Fruit fly (Drosophila melanogaster) whole organism, adult: ENCODE results near the gene Cp7Fc.

ENCODE experiments used
- CG11617 ChIP-seq: fragments of 200-800 bp; sonication (Bioruptor generic); optimal IDR thresholded peaks from 2 replicates; lab custom pipeline; 2017; ENCODE audit warnings: mild to moderate bottlenecking, missing biosample characterization, missing genetic modification reagents, missing genetic modification characterization
- CG12768 ChIP-seq: fragments of 200-800 bp; sonication (Bioruptor generic); optimal IDR thresholded peaks from 2 replicates; lab custom pipeline; 2017; ENCODE audit warnings: missing biosample characterization, missing genetic modification characterization, mild to moderate bottlenecking, moderate library complexity, missing genetic modification reagents
- CG14711 ChIP-seq: fragments of 200-800 bp; sonication (Bioruptor generic); optimal IDR thresholded peaks from 2 replicates; lab custom pipeline; 2018; ENCODE audit warnings: missing biosample characterization, mild to moderate bottlenecking, missing genetic modification characterization, moderate library complexity
- CG1620 ChIP-seq: fragments of 200-800 bp; sonication (Bioruptor generic); optimal IDR thresholded peaks from 2 replicates; lab custom pipeline; 2016; ENCODE audit warnings: missing biosample characterization, missing genetic modification characterization
- CG33017 ChIP-seq: fragments of 200-800 bp; sonication (Bioruptor generic); optimal IDR thresholded peaks from 2 replicates; lab custom pipeline; 2018; ENCODE audit warnings: missing biosample characterization, mild to moderate bottlenecking, missing genetic modification characterization, moderate library complexity
- CG7045 ChIP-seq: fragments of 200-800 bp; sonication (Bioruptor generic); optimal IDR thresholded peaks from 2 replicates; lab custom pipeline; 2017; ENCODE audit warnings: missing biosample characterization, mild to moderate bottlenecking, missing genetic modification characterization
- CG7101 ChIP-seq: fragments of 200-800 bp; sonication (Bioruptor generic); optimal IDR thresholded peaks from 2 replicates; lab custom pipeline; 2018; ENCODE audit warnings: missing biosample characterization, mild to moderate bottlenecking, missing genetic modification characterization, moderate library complexity
- Clk ChIP-seq: fragments of 200-800 bp; sonication (Bioruptor generic); optimal IDR thresholded peaks from 2 replicates; lab custom pipeline; 2017; ENCODE audit warnings: missing biosample characterization, missing genetic modification characterization
- Crg-1 ChIP-seq: fragments of 200-800 bp; sonication (Bioruptor generic); optimal IDR thresholded peaks from 2 replicates; lab custom pipeline; 2016; ENCODE audit warnings: missing biosample characterization, missing genetic modification characterization
- Hr96 ChIP-seq: fragments of 200-800 bp; sonication (Bioruptor generic); optimal IDR thresholded peaks from 2 replicates; lab custom pipeline; 2016; ENCODE audit warnings: missing biosample characterization, missing genetic modification characterization
- Mnt ChIP-seq: fragments of 200-800 bp; sonication (Bioruptor generic); optimal IDR thresholded peaks from 2 replicates; lab custom pipeline; 2016; ENCODE audit warnings: missing biosample characterization, mild to moderate bottlenecking, missing genetic modification characterization
- bab1 ChIP-seq: fragments of 200-800 bp; sonication (Bioruptor generic); optimal IDR thresholded peaks from 3 replicates; lab custom pipeline; 2019; ENCODE audit warnings: missing biosample characterization, mild to moderate bottlenecking, missing genetic modification characterization, moderate library complexity
- cic ChIP-seq: fragments of 200-800 bp; sonication (Bioruptor generic); optimal IDR thresholded peaks from 2 replicates; lab custom pipeline; 2017; ENCODE audit warnings: missing biosample characterization, mild to moderate bottlenecking, missing genetic modification characterization, moderate library complexity
- cnc ChIP-seq, 2 experiments: fragments of >200 bp; optimal IDR thresholded peaks; 2 replicates each; lab custom pipeline; 2017
- kay ChIP-seq: fragments of 200-800 bp; sonication (Bioruptor generic); peaks from one replicate; lab custom pipeline; 2016; ENCODE audit warnings: missing biosample characterization, missing genetic modification characterization, borderline replicate concordance
- ovo ChIP-seq: fragments of 200-800 bp; sonication (Bioruptor generic); optimal IDR thresholded peaks from 2 replicates; lab custom pipeline; 2016; ENCODE audit warnings: missing biosample characterization, missing genetic modification characterization
- pad ChIP-seq: fragments of 200-800 bp; sonication (Bioruptor generic); optimal IDR thresholded peaks from 3 replicates; lab custom pipeline; 2017; ENCODE audit warnings: missing biosample characterization, missing genetic modification characterization, mild to moderate bottlenecking, moderate library complexity, missing genetic modification reagents
- tj ChIP-seq: fragments of 200-800 bp; sonication (Bioruptor generic); optimal IDR thresholded peaks from 3 replicates; lab custom pipeline; 2017; ENCODE audit warnings: missing biosample characterization, mild to moderate bottlenecking, missing genetic modification characterization, moderate library complexity
- toe ChIP-seq: fragments of 200-800 bp; sonication (Bioruptor generic); optimal IDR thresholded peaks from 2 replicates; lab custom pipeline; 2016; ENCODE audit warnings: missing biosample characterization, missing genetic modification characterization

Cp7Fc gene

dm6 chrX:8466729-8467215 lies 10.1 kb upstream of the Cp7Fc start:
- no peak for TF ChIP-seq Mnt (GFP tag; lab: Kevin White, UChicago)
- TF ChIP-seq pad: no peak
- no peak for TF ChIP-seq cnc (optimal IDR thresholded peaks at IDR 0.05; lab: Kevin White, UChicago)
- no peak for TF ChIP-seq CG7101 (tag; lab: Kevin White, UChicago)
- TF ChIP-seq CG12768 (GFP tag; lab: Kevin White, UChicago): no peak
- no peak for TF ChIP-seq kay (GFP tag; lab: Kevin White, UChicago)
- TF ChIP-seq bab1 (GFP tag; lab: Kevin White, UChicago): peak; percentile 32
- no peak for TF ChIP-seq toe (GFP tag; lab: Kevin White, UChicago)
- no peak for TF ChIP-seq cic (GFP tag; lab: Kevin White, UChicago)

dm6 chrX:8468962-8469459 lies 7.9 kb upstream of the Cp7Fc start, which contains the start of gene CG12116:
Gene CG12116 (minus strand): TSS chrX:8469012.
- TF ChIP-seq bab1 (GFP tag; lab: Kevin White, UChicago) (no peak), CG12768 (GFP tag; lab: Kevin White, UChicago) (no peak), CG14711 (tag; lab: Kevin White, UChicago) (no peak), cic (GFP tag; lab: Kevin White, UChicago) (no peak), toe (GFP tag; lab: Kevin White, UChicago) (no peak), CG33017 (tag; lab: Kevin White, UChicago) (no peak), tj (GFP tag; lab: Kevin White, UChicago) (no peak), cnc (optimal IDR thresholded peaks at IDR 0.05; lab: Kevin White, UChicago) (no peak), ovo (GFP tag; lab: Kevin White, UChicago) (no peak), kay (GFP tag; lab: Kevin White, UChicago) (no peak), CG7045 (GFP tag; lab: Kevin White, UChicago) (no peak), Clk (GFP tag; lab: Kevin White, UChicago) (no peak)

dm6 chrX:8469606-8470005 lies 7.3 kb upstream of the Cp7Fc start:
- TF ChIP-seq CG14711 (tag; lab: Kevin White, UChicago) (no peak), kay (GFP tag; lab: Kevin White, UChicago) (peak; percentile 67), ovo (GFP tag; lab: Kevin White, UChicago) (no peak), Mnt (GFP tag; lab: Kevin White, UChicago) (no peak), bab1 (GFP tag; lab: Kevin White, UChicago) (no peak), CG1620 (GFP tag; lab: Kevin White, UChicago) (no peak)

dm6 chrX:8470588-8470987 lies 6.3 kb upstream of the Cp7Fc start, which contains the start of gene Cp7Fa:
Gene Cp7Fa (plus strand): TSS chrX:8470888.
- TF ChIP-seq bab1 (GFP tag; lab: Kevin White, UChicago) (peak; percentile 20), CG1620 (GFP tag; lab: Kevin White, UChicago) (peak; percentile 4), CG7045 (GFP tag; lab: Kevin White, UChicago) (no peak), kay (GFP tag; lab: Kevin White, UChicago) (no peak), cic (GFP tag; lab: Kevin White, UChicago) (no peak), Crg-1 (GFP tag; lab: Kevin White, UChicago) (no peak), toe (GFP tag; lab: Kevin White, UChicago) (no peak), Hr96 (GFP tag; lab: Kevin White, UChicago) (no peak), tj (GFP tag; lab: Kevin White, UChicago) (no peak), Clk (GFP tag; lab: Kevin White, UChicago) (no peak), pad (no peak)

- TF ChIP-seq bab1 (GFP tag; lab: Kevin White, UChicago): peak; percentile 99
- TF ChIP-seq Crg-1 (GFP tag; lab: Kevin White, UChicago): peak; percentile 56
- TF ChIP-seq CG14711 (tag; lab: Kevin White, UChicago): peak; percentile 35
- peak; percentile 50 for TF ChIP-seq CG1620 (GFP tag; lab: Kevin White, UChicago)
- TF ChIP-seq CG11617 (GFP tag; lab: Kevin White, UChicago): no peak
- peak; percentile 35 for TF ChIP-seq tj (GFP tag; lab: Kevin White, UChicago)
Measured at dm6 chrX:8473339-8473887, 3.5 kb upstream of the Cp7Fc start, which contains the start of gene Cp7Fb. Gene Cp7Fb (plus strand): TSS chrX:8473837.

- TF ChIP-seq tj (GFP tag; lab: Kevin White, UChicago): peak; percentile 93
- TF ChIP-seq Crg-1 (GFP tag; lab: Kevin White, UChicago): no peak
- no peak for TF ChIP-seq cic (GFP tag; lab: Kevin White, UChicago)
Measured at dm6 chrX:8475657-8476056, 1.3 kb upstream of the Cp7Fc start.

- TF ChIP-seq CG12768 (GFP tag; lab: Kevin White, UChicago) (no peak), CG11617 (GFP tag; lab: Kevin White, UChicago) (no peak), toe (GFP tag; lab: Kevin White, UChicago) (no peak), CG14711 (tag; lab: Kevin White, UChicago) (no peak), CG1620 (GFP tag; lab: Kevin White, UChicago) (peak; percentile 65), bab1 (GFP tag; lab: Kevin White, UChicago) (peak; percentile 94), Hr96 (GFP tag; lab: Kevin White, UChicago) (no peak), Crg-1 (GFP tag; lab: Kevin White, UChicago) (peak; percentile 81), ovo (GFP tag; lab: Kevin White, UChicago) (no peak), CG7045 (GFP tag; lab: Kevin White, UChicago) (no peak)
Measured at dm6 chrX:8479031-8479568, 2.2 kb downstream of the Cp7Fc start, which contains the start of gene Cp36. Gene Cp36 (plus strand): TSS chrX:8479319.
